Worm (Caenorhabditis elegans) whole organism, L4 larva: ENCODE measurements around the gene dsl-7.

Experiments used
- ZK546.5 ChIP-seq, 2 experiments: sonication (generic microtip); optimal IDR thresholded peaks; 2 replicates each; lab custom pipeline; 2017; ENCODE audit warnings: missing biosample characterization in 2 of 2, missing genetic modification characterization in 2 of 2
- aly-2 ChIP-seq: sonication (generic microtip); optimal IDR thresholded peaks from 2 replicates; lab custom pipeline; 2018; ENCODE audit warnings: missing biosample characterization, missing genetic modification characterization
- ama-1 ChIP-seq: fragments of 150-350 bp; optimal IDR thresholded peaks from 2 replicates; lab custom pipeline; 2014; ENCODE audit warnings: inconsistent platforms, mixed read lengths
- attf-4 ChIP-seq: sonication (generic microtip); optimal IDR thresholded peaks from 3 replicates; lab custom pipeline; 2017; ENCODE audit warnings: missing biosample characterization, missing genetic modification characterization
- ceh-82 ChIP-seq: sonication (generic microtip); optimal IDR thresholded peaks from 2 replicates; lab custom pipeline; 2017; ENCODE audit warnings: missing biosample characterization, missing genetic modification characterization
- daf-8 ChIP-seq: fragments of 200-800 bp; sonication (Bioruptor generic); IDR thresholded peaks from 2 replicates; pipeline ENCODE4 v1.3.6; 2022; ENCODE audit warnings: missing genetic modification characterization, missing compliant biosample characterization
- egl-27 ChIP-seq: sonication (generic microtip); optimal IDR thresholded peaks from 3 replicates; lab custom pipeline; 2017; ENCODE audit warnings: missing biosample characterization, missing genetic modification reagents, missing genetic modification characterization
- jun-1 ChIP-seq: fragments of 150-350 bp; optimal IDR thresholded peaks from 2 replicates; lab custom pipeline; 2014; ENCODE audit warnings: missing biosample characterization, missing genetic modification reagents, missing genetic modification characterization
- mep-1 ChIP-seq: fragments of 150-350 bp; sonication (generic microtip); optimal IDR thresholded peaks from 3 replicates; lab custom pipeline; 2014; ENCODE audit warnings: missing biosample characterization, missing genetic modification characterization
- nhr-11 ChIP-seq: fragments of 150-350 bp; optimal IDR thresholded peaks from 2 replicates; lab custom pipeline; 2014; ENCODE audit warnings: missing biosample characterization, missing genetic modification characterization
- nhr-76 ChIP-seq: fragments of 150-350 bp; optimal IDR thresholded peaks from 2 replicates; lab custom pipeline; 2014; ENCODE audit warnings: missing biosample characterization, missing genetic modification characterization
- pha-4 ChIP-seq, 2 experiments: fragments of 150-350 bp in 1 of 2; fragments of 200-800 bp in 1 of 2; sonication (Bioruptor generic) in 1 of 2; IDR thresholded peaks in 1 of 2; optimal IDR thresholded peaks in 1 of 2; 2 replicates each; pipeline versions ENCODE4 v1.3.6 to Lab custom; 2014 to 2022; ENCODE audit warnings: missing genetic modification characterization in 2 of 2, missing genetic modification reagents in 2 of 2, missing biosample characterization in 1 of 2, missing compliant biosample characterization in 1 of 2
- spr-1 ChIP-seq: sonication (generic microtip); optimal IDR thresholded peaks from 2 replicates; lab custom pipeline; 2016; ENCODE audit warnings: mild to moderate bottlenecking, missing genetic modification characterization, missing compliant biosample characterization
- tag-97 ChIP-seq: fragments of 200-800 bp; sonication (Bioruptor generic); IDR thresholded peaks from 2 replicates; pipeline ENCODE4 v1.3.6; 2022; ENCODE audit warnings: missing genetic modification characterization, missing compliant biosample characterization

ce11 chrV:13041666-13042065, 48.7 kb downstream of the dsl-7 start, which contains the start of gene scyl-1:
- TF ChIP-seq nhr-11 (tag; lab: Kevin White, UChicago) (peak; percentile 56), daf-8 (GFP tag; lab: Robert Waterston, UW) (no peak), mep-1 (tag; lab: Kevin White, UChicago) (no peak), ceh-82 (tag; lab: Kevin White, UChicago) (no peak), attf-4 (tag; lab: Kevin White, UChicago) (no peak), ZK546.5 (tag; optimal IDR thresholded peaks at IDR 0.05; lab: Kevin White, UChicago) (no peak), pha-4 (GFP tag; IDR thresholded peaks at IDR 0.05; lab: Robert Waterston, UW) (no peak), pha-4 (tag; optimal IDR thresholded peaks at IDR 0.05; lab: Kevin White, UChicago) (no peak), spr-1 (peak; percentile 10), nhr-76 (tag; lab: Kevin White, UChicago) (no peak), jun-1 (tag; lab: Kevin White, UChicago) (peak; percentile 8), egl-27 (tag; lab: Kevin White, UChicago) (no peak), tag-97 (GFP tag; lab: Robert Waterston, UW) (no peak), ama-1 (lab: Kevin White, UChicago) (no peak), aly-2 (no peak)
